Fruit fly (Drosophila melanogaster): ENCODE measurements around the gene Sry-beta.

Gene Sry-beta

DNA sequence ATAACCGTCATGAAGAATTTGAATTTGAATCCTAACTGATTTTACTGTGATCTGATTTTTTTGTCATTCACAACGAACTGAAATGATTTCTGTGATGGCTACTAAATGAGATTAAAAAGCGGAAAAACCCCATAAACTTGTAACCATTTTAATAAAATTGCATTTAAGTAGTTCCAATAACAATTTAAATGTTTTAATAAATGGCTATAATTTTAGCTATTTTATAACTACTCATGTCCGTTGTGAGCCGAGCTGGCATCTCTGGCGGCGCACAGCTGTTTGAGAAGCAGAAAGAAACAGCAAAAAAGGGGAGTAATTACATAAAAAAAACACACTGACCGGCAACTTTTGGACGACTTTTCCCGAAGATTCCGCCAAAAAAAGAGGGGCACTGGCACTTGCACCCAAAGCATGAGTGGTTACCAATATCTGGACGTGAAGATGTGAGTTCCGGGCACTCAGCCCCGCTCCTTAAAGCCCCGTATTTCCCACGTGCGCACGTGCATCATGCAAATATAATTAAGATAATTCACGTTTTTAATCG lies 17.1 kb downstream of the Sry-beta start, which contains the start of the genes CG7950 and Rpp14a (continued):
- TF ChIP-seq ci (GFP tag; IDR thresholded peaks at IDR 0.05), result peak; percentile 91
- TF ChIP-seq HHEX (GFP tag; optimal IDR thresholded peaks at IDR 0.05), result peak; percentile 42
- TF ChIP-seq dm (GFP tag; optimal IDR thresholded peaks at IDR 0.05), result peak; percentile 69
- peak; percentile 40 for TF ChIP-seq Deaf1 (tag; optimal IDR thresholded peaks at IDR 0.05)
- 0 out of 3 replicates have a peak, but pooled peaks have one; percentile 5 for TF ChIP-seq Doc3 (GFP tag; IDR thresholded peaks at IDR 0.05; ENCODE audit: partially characterized antibody)
- peak; percentile 60 for TF ChIP-seq Oli (tag; optimal IDR thresholded peaks at IDR 0.05)
- TF ChIP-seq C15 (GFP tag; IDR thresholded peaks at IDR 0.05), result no peak
- TF ChIP-seq ind (GFP tag; optimal IDR thresholded peaks at IDR 0.05), result peak; percentile 70
- TF ChIP-seq Taf1 (GFP tag; IDR thresholded peaks at IDR 0.05), result peak; percentile 73
- peak; percentile 55; the same call in 2 of the 3 replicates for TF ChIP-seq Optix (GFP tag; IDR thresholded peaks at IDR 0.05)
- TF ChIP-seq NK7.1 (GFP tag; optimal IDR thresholded peaks at IDR 0.05), result peak; percentile 49
- no peak for TF ChIP-seq chinmo (GFP tag; IDR thresholded peaks at IDR 0.05; ENCODE audit: partially characterized antibody)
- TF ChIP-seq peb (GFP tag; IDR thresholded peaks at IDR 0.05), result no peak
- TF ChIP-seq CG17186 (GFP tag; optimal IDR thresholded peaks at IDR 0.05), result peak; percentile 60
- peak; percentile 92 for TF ChIP-seq CG15514 (GFP tag; optimal IDR thresholded peaks at IDR 0.05)
- no peak for TF ChIP-seq aop (GFP tag; IDR thresholded peaks at IDR 0.05)
- peak; percentile 57 for TF ChIP-seq Six4 (GFP tag; optimal IDR thresholded peaks at IDR 0.05)
- TF ChIP-seq Rfx (GFP tag; IDR thresholded peaks at IDR 0.05), result peak; percentile 90
- TF ChIP-seq CG18262 (tag; optimal IDR thresholded peaks at IDR 0.05), result peak; percentile 63
- TF ChIP-seq oc (tag; optimal IDR thresholded peaks at IDR 0.05), result peak; percentile 74
- TF ChIP-seq CG12299 (tag; optimal IDR thresholded peaks at IDR 0.05), result peak; percentile 79
- no peak for TF ChIP-seq CkIIα-i1 (GFP tag; IDR thresholded peaks at IDR 0.05)
- TF ChIP-seq D19A (tag; optimal IDR thresholded peaks at IDR 0.05), result peak; percentile 50
- no peak for TF ChIP-seq CG6854 (GFP tag; optimal IDR thresholded peaks at IDR 0.05)
- peak; percentile 62 for TF ChIP-seq kni (GFP tag; optimal IDR thresholded peaks at IDR 0.05)
- peak; percentile 82 for TF ChIP-seq ken (GFP tag; IDR thresholded peaks at IDR 0.05)
- TF ChIP-seq fd96Cb (tag; optimal IDR thresholded peaks at IDR 0.05), result peak; percentile 51
- peak; percentile 46 for TF ChIP-seq CG11723 (GFP tag; optimal IDR thresholded peaks at IDR 0.05)
- peak; percentile 84 for TF ChIP-seq CG10366 (GFP tag; IDR thresholded peaks at IDR 0.05)
- no peak for TF ChIP-seq bigmax (GFP tag; optimal IDR thresholded peaks at IDR 0.05)
- TF ChIP-seq Atf-2 (GFP tag; optimal IDR thresholded peaks at IDR 0.05), result peak; percentile 45
- peak; percentile 62 for TF ChIP-seq E2f2 (GFP tag; IDR thresholded peaks at IDR 0.05)
- no peak for TF ChIP-seq ato (GFP tag; IDR thresholded peaks at IDR 0.05; ENCODE audit: partially characterized antibody)
- TF ChIP-seq zfh1 (GFP tag; IDR thresholded peaks at IDR 0.05), result peak; percentile 87

DNA sequence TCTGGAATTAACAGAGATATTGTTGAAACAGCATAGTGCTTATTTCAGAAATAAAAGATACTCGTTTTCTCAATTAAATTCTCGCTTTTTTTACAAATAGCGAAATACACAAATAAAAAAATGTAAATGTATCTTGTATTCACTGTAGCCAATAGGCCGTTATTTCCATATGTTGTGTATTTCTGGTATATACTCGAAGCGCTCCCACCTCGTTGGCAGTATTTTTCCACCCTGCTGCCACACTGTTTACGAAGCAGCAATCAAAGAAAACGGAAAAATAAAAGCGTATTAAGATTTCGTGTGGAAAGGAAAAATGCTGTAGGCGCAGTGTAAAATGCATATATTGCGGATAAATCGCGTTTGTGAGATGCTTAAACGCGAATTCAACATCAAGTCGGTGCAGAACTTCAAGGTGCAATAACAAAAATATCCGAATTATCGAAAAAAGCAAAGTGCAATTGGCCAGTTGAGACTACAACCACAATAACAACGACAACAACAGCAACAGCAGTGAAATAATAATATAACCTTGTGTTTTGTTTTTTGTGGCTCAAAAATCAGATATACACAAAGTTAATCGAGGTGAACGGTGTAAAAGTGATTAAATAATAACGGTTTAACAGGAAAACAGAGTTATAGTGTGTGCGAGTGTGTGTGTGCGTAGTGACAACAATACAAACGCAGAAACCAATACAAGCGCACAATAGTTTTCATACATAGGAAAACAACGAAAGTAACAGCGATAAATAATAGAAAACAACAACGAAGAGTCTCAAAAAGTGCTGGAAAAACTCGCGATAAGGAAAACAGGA lies 18.7 kb downstream of the Sry-beta start, which contains the start of gene sima:
Gene sima, plus strand, starts transcription at position 255 of the 812 bp plus-strand sequence.
- TF ChIP-seq B-H2 (GFP tag; optimal IDR thresholded peaks at IDR 0.05), result no peak
- no peak for TF ChIP-seq Max (GFP tag; optimal IDR thresholded peaks at IDR 0.05)
- TF ChIP-seq dati (GFP tag; IDR thresholded peaks at IDR 0.05), result no peak
- no peak for TF ChIP-seq tll (GFP tag; optimal IDR thresholded peaks at IDR 0.05)
- TF ChIP-seq sens-2 (GFP tag; IDR thresholded peaks at IDR 0.05), result no peak
- peak; percentile 55 for TF ChIP-seq CG8924 (tag; optimal IDR thresholded peaks at IDR 0.05)
- TF ChIP-seq cas (GFP tag; IDR thresholded peaks at IDR 0.05), result peak; percentile 17; the same call in 1 of the 2 replicates
- TF ChIP-seq Mrtf (GFP tag; IDR thresholded peaks at IDR 0.05), result no peak
- peak; percentile 43 for TF ChIP-seq Abd-B (GFP tag; optimal IDR thresholded peaks at IDR 0.05)
- TF ChIP-seq fd3F (GFP tag; optimal IDR thresholded peaks at IDR 0.05), result no peak
- 0 out of 3 replicates have a peak, but pooled peaks have one; percentile 34 for TF ChIP-seq CG11695 (GFP tag; IDR thresholded peaks at IDR 0.05)
- TF ChIP-seq CHES-1-like (GFP tag; optimal IDR thresholded peaks at IDR 0.05), result no peak
- TF ChIP-seq toy (GFP tag; IDR thresholded peaks at IDR 0.05), result no peak
- peak; percentile 38 for TF ChIP-seq oc (tag; optimal IDR thresholded peaks at IDR 0.05)
- TF ChIP-seq org-1 (GFP tag; optimal IDR thresholded peaks at IDR 0.05), result no peak
- TF ChIP-seq CG12104 (GFP tag; optimal IDR thresholded peaks at IDR 0.05), result no peak
- peak; percentile 14 for TF ChIP-seq CG12744 (GFP tag; optimal IDR thresholded peaks at IDR 0.05)

Measured in whole organism, embryonic.